Fruit fly (Drosophila melanogaster) whole organism, adult: Measurements from ENCODE around the gene Edc3.

Source experiments
- CG11617 ChIP-seq: fragments of 200-800 bp; sonication (Bioruptor generic); optimal IDR thresholded peaks from 2 replicates; lab custom pipeline; 2017; ENCODE audit warnings: mild to moderate bottlenecking, missing biosample characterization, missing genetic modification reagents, missing genetic modification characterization
- CG12768 ChIP-seq: fragments of 200-800 bp; sonication (Bioruptor generic); optimal IDR thresholded peaks from 2 replicates; lab custom pipeline; 2017; ENCODE audit warnings: missing biosample characterization, missing genetic modification characterization, mild to moderate bottlenecking, moderate library complexity, missing genetic modification reagents
- CG14711 ChIP-seq: fragments of 200-800 bp; sonication (Bioruptor generic); optimal IDR thresholded peaks from 2 replicates; lab custom pipeline; 2018; ENCODE audit warnings: missing biosample characterization, mild to moderate bottlenecking, missing genetic modification characterization, moderate library complexity
- CG1620 ChIP-seq: fragments of 200-800 bp; sonication (Bioruptor generic); optimal IDR thresholded peaks from 2 replicates; lab custom pipeline; 2016; ENCODE audit warnings: missing biosample characterization, missing genetic modification characterization
- CG33017 ChIP-seq: fragments of 200-800 bp; sonication (Bioruptor generic); optimal IDR thresholded peaks from 2 replicates; lab custom pipeline; 2018; ENCODE audit warnings: missing biosample characterization, mild to moderate bottlenecking, missing genetic modification characterization, moderate library complexity
- CG5204 ChIP-seq: fragments of 200-800 bp; sonication (Bioruptor generic); optimal IDR thresholded peaks from 2 replicates; lab custom pipeline; 2016; ENCODE audit warnings: missing biosample characterization, missing genetic modification characterization
- CG7045 ChIP-seq: fragments of 200-800 bp; sonication (Bioruptor generic); optimal IDR thresholded peaks from 2 replicates; lab custom pipeline; 2017; ENCODE audit warnings: missing biosample characterization, mild to moderate bottlenecking, missing genetic modification characterization
- CG7101 ChIP-seq: fragments of 200-800 bp; sonication (Bioruptor generic); optimal IDR thresholded peaks from 2 replicates; lab custom pipeline; 2018; ENCODE audit warnings: missing biosample characterization, mild to moderate bottlenecking, missing genetic modification characterization, moderate library complexity
- Clk ChIP-seq: fragments of 200-800 bp; sonication (Bioruptor generic); optimal IDR thresholded peaks from 2 replicates; lab custom pipeline; 2017; ENCODE audit warnings: missing biosample characterization, missing genetic modification characterization
- Crg-1 ChIP-seq: fragments of 200-800 bp; sonication (Bioruptor generic); optimal IDR thresholded peaks from 2 replicates; lab custom pipeline; 2016; ENCODE audit warnings: missing biosample characterization, missing genetic modification characterization
- Hr96 ChIP-seq: fragments of 200-800 bp; sonication (Bioruptor generic); optimal IDR thresholded peaks from 2 replicates; lab custom pipeline; 2016; ENCODE audit warnings: missing biosample characterization, missing genetic modification characterization
- Mnt ChIP-seq: fragments of 200-800 bp; sonication (Bioruptor generic); optimal IDR thresholded peaks from 2 replicates; lab custom pipeline; 2016; ENCODE audit warnings: missing biosample characterization, mild to moderate bottlenecking, missing genetic modification characterization
- bab1 ChIP-seq: fragments of 200-800 bp; sonication (Bioruptor generic); optimal IDR thresholded peaks from 3 replicates; lab custom pipeline; 2019; ENCODE audit warnings: missing biosample characterization, mild to moderate bottlenecking, missing genetic modification characterization, moderate library complexity
- cic ChIP-seq: fragments of 200-800 bp; sonication (Bioruptor generic); optimal IDR thresholded peaks from 2 replicates; lab custom pipeline; 2017; ENCODE audit warnings: missing biosample characterization, mild to moderate bottlenecking, missing genetic modification characterization, moderate library complexity
- cnc ChIP-seq, 2 experiments: fragments of >200 bp; optimal IDR thresholded peaks; 2 replicates each; lab custom pipeline; 2017
- kay ChIP-seq: fragments of 200-800 bp; sonication (Bioruptor generic); peaks from one replicate; lab custom pipeline; 2016; ENCODE audit warnings: missing biosample characterization, missing genetic modification characterization, borderline replicate concordance
- ovo ChIP-seq: fragments of 200-800 bp; sonication (Bioruptor generic); optimal IDR thresholded peaks from 2 replicates; lab custom pipeline; 2016; ENCODE audit warnings: missing biosample characterization, missing genetic modification characterization
- pad ChIP-seq: fragments of 200-800 bp; sonication (Bioruptor generic); optimal IDR thresholded peaks from 3 replicates; lab custom pipeline; 2017; ENCODE audit warnings: missing biosample characterization, missing genetic modification characterization, mild to moderate bottlenecking, moderate library complexity, missing genetic modification reagents
- tj ChIP-seq: fragments of 200-800 bp; sonication (Bioruptor generic); optimal IDR thresholded peaks from 3 replicates; lab custom pipeline; 2017; ENCODE audit warnings: missing biosample characterization, mild to moderate bottlenecking, missing genetic modification characterization, moderate library complexity
- toe ChIP-seq: fragments of 200-800 bp; sonication (Bioruptor generic); optimal IDR thresholded peaks from 2 replicates; lab custom pipeline; 2016; ENCODE audit warnings: missing biosample characterization, missing genetic modification characterization

Gene Edc3

dm6 chr3L:17504538-17504937, 25.1 kb downstream of the Edc3 start:
- no peak for TF ChIP-seq CG7101 (tag; lab: Kevin White, UChicago)
- no peak for TF ChIP-seq Mnt (GFP tag; lab: Kevin White, UChicago)
- TF ChIP-seq CG5204 (GFP tag; lab: Kevin White, UChicago): no peak
- no peak for TF ChIP-seq kay (GFP tag; lab: Kevin White, UChicago)
- no peak for TF ChIP-seq Hr96 (GFP tag; lab: Kevin White, UChicago)
- no peak for TF ChIP-seq cnc (optimal IDR thresholded peaks at IDR 0.05; lab: Kevin White, UChicago)
- no peak for TF ChIP-seq tj (GFP tag; lab: Kevin White, UChicago)
- no peak for TF ChIP-seq CG12768 (GFP tag; lab: Kevin White, UChicago)
- no peak for TF ChIP-seq Crg-1 (GFP tag; lab: Kevin White, UChicago)
- no peak for TF ChIP-seq Clk (GFP tag; lab: Kevin White, UChicago)
- no peak for TF ChIP-seq bab1 (GFP tag; lab: Kevin White, UChicago)
- TF ChIP-seq CG14711 (tag; lab: Kevin White, UChicago): no peak
- no peak for TF ChIP-seq CG1620 (GFP tag; lab: Kevin White, UChicago)
- TF ChIP-seq ovo: no peak
- no peak for TF ChIP-seq CG33017 (tag; lab: Kevin White, UChicago)
- TF ChIP-seq toe (GFP tag; lab: Kevin White, UChicago): no peak
- no peak for TF ChIP-seq CG11617 (GFP tag; lab: Kevin White, UChicago)
- TF ChIP-seq pad: no peak
- TF ChIP-seq CG7045 (GFP tag; lab: Kevin White, UChicago): no peak

dm6 chr3L:17502235-17502634, 27.4 kb downstream of the Edc3 start:
- TF ChIP-seq pad (no peak), Crg-1 (GFP tag; lab: Kevin White, UChicago) (no peak)

dm6 chr3L:17500315-17500985, 29.2 kb downstream of the Edc3 start:
- peak; percentile 15 for TF ChIP-seq tj (GFP tag; lab: Kevin White, UChicago)
- peak; percentile 20 for TF ChIP-seq kay (GFP tag; lab: Kevin White, UChicago)
- no peak for TF ChIP-seq CG7045 (GFP tag; lab: Kevin White, UChicago)

dm6 chr3L:17498952-17499710, 30.5 kb downstream of the Edc3 start:
- TF ChIP-seq Crg-1 (GFP tag; lab: Kevin White, UChicago) (no peak), cnc (optimal IDR thresholded peaks at IDR 0.05; lab: Kevin White, UChicago) (no peak), CG7045 (GFP tag; lab: Kevin White, UChicago) (no peak), Mnt (GFP tag; lab: Kevin White, UChicago) (no peak), CG5204 (GFP tag; lab: Kevin White, UChicago) (no peak), toe (GFP tag; lab: Kevin White, UChicago) (no peak), tj (GFP tag; lab: Kevin White, UChicago) (no peak), cic (no peak), CG1620 (GFP tag; lab: Kevin White, UChicago) (no peak), pad (no peak), CG11617 (GFP tag; lab: Kevin White, UChicago) (no peak), CG7101 (tag; lab: Kevin White, UChicago) (no peak), CG12768 (GFP tag; lab: Kevin White, UChicago) (no peak), bab1 (GFP tag; lab: Kevin White, UChicago) (no peak), CG14711 (tag; lab: Kevin White, UChicago) (no peak), Hr96 (GFP tag; lab: Kevin White, UChicago) (no peak)

- TF ChIP-seq ovo (no peak), cnc (optimal IDR thresholded peaks at IDR 0.05; lab: Kevin White, UChicago) (no peak), kay (GFP tag; lab: Kevin White, UChicago) (no peak), tj (GFP tag; lab: Kevin White, UChicago) (no peak), CG5204 (GFP tag; lab: Kevin White, UChicago) (no peak), bab1 (GFP tag; lab: Kevin White, UChicago) (no peak), CG7045 (GFP tag; lab: Kevin White, UChicago) (no peak), CG1620 (GFP tag; lab: Kevin White, UChicago) (no peak), toe (GFP tag; lab: Kevin White, UChicago) (no peak), Clk (GFP tag; lab: Kevin White, UChicago) (no peak), Mnt (GFP tag; lab: Kevin White, UChicago) (no peak), CG11617 (GFP tag; lab: Kevin White, UChicago) (no peak), cic (no peak), CG12768 (GFP tag; lab: Kevin White, UChicago) (no peak), CG14711 (tag; lab: Kevin White, UChicago) (no peak), Hr96 (GFP tag; lab: Kevin White, UChicago) (no peak)
Measured at dm6 chr3L:17497969-17498368, 31.7 kb downstream of the Edc3 start.
